Worm (Caenorhabditis elegans): ENCODE data around the gene M18.6.

DNA sequence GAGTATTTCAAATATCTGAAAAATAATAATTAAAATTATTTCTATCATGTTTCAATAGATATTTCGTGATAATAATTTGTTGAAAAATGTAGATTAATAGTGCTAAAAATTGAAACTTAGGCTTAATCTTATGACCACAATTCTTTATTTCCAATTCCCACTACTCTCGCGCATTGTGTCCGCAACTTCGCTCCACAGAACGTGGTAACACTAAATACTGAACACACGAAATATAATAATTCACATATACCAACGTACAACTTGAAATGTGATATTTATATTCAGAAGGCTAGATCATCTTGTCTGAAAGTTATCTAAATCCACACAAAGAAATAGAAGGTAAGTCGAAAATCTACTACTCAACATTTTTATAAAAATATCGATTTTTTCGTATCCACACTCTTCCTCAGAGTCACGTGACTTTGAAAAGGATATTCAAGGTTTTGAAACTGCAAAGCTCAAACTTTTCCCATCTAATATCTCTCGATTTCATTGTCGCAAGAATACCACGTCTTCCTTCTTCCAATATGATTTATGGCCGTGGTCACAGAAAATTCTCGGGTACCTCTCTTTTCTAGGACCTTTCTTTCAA lies 35.6 kb downstream of the M18.6 start, which contains the start of gene eri-12:
- no peak for TF ChIP-seq dao-5 (tag; optimal IDR thresholded peaks at IDR 0.05)
- no peak for TF ChIP-seq him-1 (tag; optimal IDR thresholded peaks at IDR 0.05)
- TF ChIP-seq W03F9.2 (tag; optimal IDR thresholded peaks at IDR 0.05) = no peak

Data from whole organism, L4/young adult.